Worm (Caenorhabditis elegans): Measurements from ENCODE around the gene Y54F10BM.21.

DNA sequence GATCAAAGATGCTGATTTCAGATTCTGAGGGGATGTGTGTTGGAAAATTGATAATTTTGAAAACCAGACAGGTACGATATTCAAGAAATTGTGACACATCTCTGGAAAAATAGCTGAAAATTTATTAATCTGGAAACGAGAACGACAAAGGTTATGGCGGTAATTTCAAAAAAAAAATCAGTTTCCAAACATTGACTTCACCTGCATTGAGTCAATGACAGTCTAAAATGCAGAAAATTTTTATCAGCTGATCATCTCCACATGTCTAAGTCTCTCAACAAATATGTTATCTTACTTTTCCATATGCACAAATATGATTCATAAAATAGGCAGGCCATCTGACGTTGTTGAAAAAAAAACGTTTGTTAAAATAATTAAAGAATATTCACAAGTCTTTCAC is 4.9 kb upstream of the Y54F10BM.21 start, which contains the start of gene fbxa-48:
- TF ChIP-seq egl-27 (tag; optimal IDR thresholded peaks at IDR 0.05) (no peak), ceh-82 (tag; optimal IDR thresholded peaks at IDR 0.05) (no peak), nhr-11 (tag; optimal IDR thresholded peaks at IDR 0.05) (no peak)

Data from whole organism, L2 larva.